Worm (Caenorhabditis elegans): ENCODE data around the gene C33G8.13.

C33G8.13 gene

DNA sequence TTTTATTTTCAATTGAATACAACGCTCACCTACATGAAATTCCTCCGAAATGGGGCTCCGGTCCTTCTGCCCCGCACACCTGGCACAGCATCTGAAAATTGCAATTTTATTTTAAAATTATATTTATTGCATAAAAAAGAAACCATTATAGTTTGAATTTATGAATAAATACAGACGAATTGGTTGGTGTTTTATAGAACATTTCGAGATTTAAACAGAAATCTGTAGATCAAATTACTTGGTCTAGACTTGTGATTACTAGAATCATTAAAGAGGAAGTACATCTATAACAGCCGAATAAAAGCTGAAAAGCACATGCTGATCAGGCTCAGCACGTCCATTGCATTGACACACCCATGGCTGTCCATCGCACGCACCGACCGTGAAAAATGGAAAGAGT is 24.0 kb downstream of the C33G8.13 start, which contains the start of gene nhr-162:
nhr-162 (minus strand) TSS at position 101 of the 400 bp plus-strand sequence.
- TF ChIP-seq daf-16 (GFP tag; optimal IDR thresholded peaks at IDR 0.05): no peak
- TF ChIP-seq daf-16 (tag; optimal IDR thresholded peaks at IDR 0.05): no peak
- no peak for TF ChIP-seq spr-1 (tag; optimal IDR thresholded peaks at IDR 0.05)
- TF ChIP-seq hif-1 (tag; optimal IDR thresholded peaks at IDR 0.05): no peak
- TF ChIP-seq vab-7 (GFP tag; IDR thresholded peaks at IDR 0.05): no peak
- TF ChIP-seq madf-5 (GFP tag; IDR thresholded peaks at IDR 0.05): no peak
- no peak for TF ChIP-seq attf-4 (tag; optimal IDR thresholded peaks at IDR 0.05)
- TF ChIP-seq lin-39 (tag; optimal IDR thresholded peaks at IDR 0.05): no peak
- TF ChIP-seq Y75B8A.6 (GFP tag; IDR thresholded peaks at IDR 0.05): no peak
- TF ChIP-seq set-16 (GFP tag; IDR thresholded peaks at IDR 0.05): no peak
- no peak for TF ChIP-seq Y105C5A.15 (GFP tag; IDR thresholded peaks at IDR 0.05)
- TF ChIP-seq ztf-11 (tag; optimal IDR thresholded peaks at IDR 0.05): no peak
- TF ChIP-seq dmd-9 (GFP tag; IDR thresholded peaks at IDR 0.05): no peak
- TF ChIP-seq snpc-1.2 (GFP tag; IDR thresholded peaks at IDR 0.05): no peak
- TF ChIP-seq snpc-4 (tag; optimal IDR thresholded peaks at IDR 0.05): no peak
- TF ChIP-seq aly-2 (tag; optimal IDR thresholded peaks at IDR 0.05): no peak
- TF ChIP-seq nhr-111 (GFP tag; optimal IDR thresholded peaks at IDR 0.05): no peak

ce11 chrV:6989626-6990138 is 26.1 kb downstream of the C33G8.13 start, which contains the start of gene nhr-140:
Gene nhr-140 (minus strand): TSS chrV:6989676.
- TF ChIP-seq ceh-28 (tag; optimal IDR thresholded peaks at IDR 0.05): no peak
- TF ChIP-seq unc-62 (GFP tag; optimal IDR thresholded peaks at IDR 0.05 in 1 of 2): peak in 1 of 2 experiments; percentile 83
- TF ChIP-seq unc-62 (tag; optimal IDR thresholded peaks at IDR 0.05): no peak

- TF ChIP-seq R02D3.7 (tag; optimal IDR thresholded peaks at IDR 0.05) (no peak), mdt-29 (GFP tag; IDR thresholded peaks at IDR 0.05) (no peak), ces-1 (GFP tag; optimal IDR thresholded peaks at IDR 0.05) (no peak), dmd-8 (GFP tag; IDR thresholded peaks at IDR 0.05) (no peak), spr-3 (GFP tag; optimal IDR thresholded peaks at IDR 0.05) (no peak), F49E8.2 (tag; optimal IDR thresholded peaks at IDR 0.05; ENCODE audit: borderline replicate concordance) (no peak), snpc-1.2 (GFP tag; IDR thresholded peaks at IDR 0.05) (no peak), lsy-2 (tag; optimal IDR thresholded peaks at IDR 0.05) (no peak), php-3 (GFP tag; IDR thresholded peaks at IDR 0.05) (no peak)
Measured at ce11 chrV:6987673-6988072, 28.1 kb downstream of the C33G8.13 start, which contains the start of gene nhr-139. Gene nhr-139 (minus strand): TSS chrV:6987773.

DNA sequence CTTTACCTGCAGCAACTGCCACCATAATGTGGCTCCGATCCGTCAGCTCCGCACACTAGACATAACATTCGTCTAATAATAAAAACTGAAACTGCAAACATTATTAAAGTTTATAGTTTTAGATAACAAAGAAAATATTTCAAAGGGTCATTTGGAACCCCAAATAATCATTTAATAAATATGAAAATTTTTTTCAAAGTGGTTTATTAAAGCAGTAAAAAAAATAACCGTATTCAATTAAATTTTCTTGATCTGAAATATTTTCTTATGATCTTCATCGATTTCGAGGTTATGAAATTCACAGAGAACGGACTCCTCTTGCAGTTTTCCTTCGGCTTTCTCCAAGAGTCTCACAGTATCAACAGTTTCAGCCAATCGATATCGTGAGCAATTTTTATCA is 29.8 kb downstream of the C33G8.13 start, which contains the start of gene nhr-163:
nhr-163 (minus strand) TSS at position 101 of the 400 bp plus-strand sequence.
- TF ChIP-seq aha-1 (tag) (no peak), ceh-28 (tag; optimal IDR thresholded peaks at IDR 0.05) (no peak), lin-13 (GFP tag; optimal IDR thresholded peaks at IDR 0.05) (no peak), F10B5.3 (tag; optimal IDR thresholded peaks at IDR 0.05) (no peak), dpl-1 (GFP tag; optimal IDR thresholded peaks at IDR 0.05) (no peak), zag-1 (tag; optimal IDR thresholded peaks at IDR 0.05) (no peak)

ce11 chrV:6982813-6983212 is 33.0 kb downstream of the C33G8.13 start, which contains the start of gene nhr-161:
Gene nhr-161 (minus strand): TSS chrV:6982913.
- no peak for TF ChIP-seq ztf-7 (tag; optimal IDR thresholded peaks at IDR 0.05)
- TF ChIP-seq mep-1 (tag; optimal IDR thresholded peaks at IDR 0.05): no peak
- no peak for TF ChIP-seq duxl-1 (tag; optimal IDR thresholded peaks at IDR 0.05; ENCODE audit: poor library complexity)
- TF ChIP-seq hif-1 (tag; optimal IDR thresholded peaks at IDR 0.05): no peak
- no peak for TF ChIP-seq nhr-25 (tag; optimal IDR thresholded peaks at IDR 0.05; ENCODE audit: borderline replicate concordance, insufficient read depth)
- TF ChIP-seq lin-38 (GFP tag; IDR thresholded peaks at IDR 0.05): no peak
- no peak for TF ChIP-seq sdz-12 (GFP tag; optimal IDR thresholded peaks at IDR 0.05)
- TF ChIP-seq gei-8 (GFP tag; optimal IDR thresholded peaks at IDR 0.05): no peak
- no peak for TF ChIP-seq ctbp-1 (GFP tag; IDR thresholded peaks at IDR 0.05)
- TF ChIP-seq mes-2 (tag; optimal IDR thresholded peaks at IDR 0.05; ENCODE audit: poor library complexity, severe bottlenecking): no peak
- TF ChIP-seq ceh-20 (GFP tag; IDR thresholded peaks at IDR 0.05): no peak
- TF ChIP-seq ceh-32 (tag; optimal IDR thresholded peaks at IDR 0.05; ENCODE audit: poor library complexity): no peak
- TF ChIP-seq lin-15B (tag; optimal IDR thresholded peaks at IDR 0.05): no peak
- no peak for TF ChIP-seq zfp-2 (tag; optimal IDR thresholded peaks at IDR 0.05)
- no peak for TF ChIP-seq vab-7 (GFP tag; IDR thresholded peaks at IDR 0.05)
- no peak for TF ChIP-seq R02D3.7 (tag; optimal IDR thresholded peaks at IDR 0.05)
- TF ChIP-seq aha-1 (tag): no peak

Data from whole organism, L4 larva.